Worm (Caenorhabditis elegans) whole organism, L4/young adult: Measurements from ENCODE around the gene Y37D8A.2.

Experiments
- W03F9.2 ChIP-seq: fragments of 150-350 bp; optimal IDR thresholded peaks from 2 replicates; lab custom pipeline; 2014; ENCODE audit warnings: missing biosample characterization, missing genetic modification characterization
- dao-5 ChIP-seq: sonication (generic microtip); optimal IDR thresholded peaks from 2 replicates; lab custom pipeline; 2016; ENCODE audit warnings: missing genotype, missing genetic modification characterization, moderate library complexity, missing compliant biosample characterization
- him-1 ChIP-seq: sonication (generic microtip); optimal IDR thresholded peaks from 2 replicates; lab custom pipeline; 2016; ENCODE audit warnings: missing genotype, missing genetic modification reagents, missing genetic modification characterization, missing compliant biosample characterization

Gene Y37D8A.2

ce11 chrIII:12848981-12849589 lies 29.1 kb downstream of the Y37D8A.2 start:
- TF ChIP-seq W03F9.2 (tag; lab: Kevin White, UChicago), result no peak
- TF ChIP-seq dao-5 (tag; lab: Kevin White, UChicago), result no peak
- TF ChIP-seq him-1 (tag; lab: Kevin White, UChicago), result no peak

ce11 chrIII:12849691-12850090 lies 29.7 kb downstream of the Y37D8A.2 start:
- TF ChIP-seq W03F9.2 (tag; lab: Kevin White, UChicago) (no peak), him-1 (tag; lab: Kevin White, UChicago) (no peak), dao-5 (tag; lab: Kevin White, UChicago) (no peak)

ce11 chrIII:12851034-12851433 lies 31.0 kb downstream of the Y37D8A.2 start:
- TF ChIP-seq dao-5 (tag; lab: Kevin White, UChicago) (no peak), W03F9.2 (tag; lab: Kevin White, UChicago) (no peak), him-1 (tag; lab: Kevin White, UChicago) (no peak)

ce11 chrIII:12855394-12855793 lies 35.4 kb downstream of the Y37D8A.2 start, which contains the start of gene Y37D8A.5:
Y37D8A.5 (minus strand) TSS chrIII:12855494.
- TF ChIP-seq him-1 (tag; lab: Kevin White, UChicago) (no peak), dao-5 (tag; lab: Kevin White, UChicago) (no peak), W03F9.2 (tag; lab: Kevin White, UChicago) (no peak)

- TF ChIP-seq dao-5 (tag; lab: Kevin White, UChicago) (no peak), him-1 (tag; lab: Kevin White, UChicago) (no peak), W03F9.2 (tag; lab: Kevin White, UChicago) (no peak)
These were observed 36.6 kb downstream of the Y37D8A.2 start, which contains the start of gene Y37D8A.26 for ce11 chrIII:12856628-12857027. Y37D8A.26 (minus strand) TSS chrIII:12856728.

- TF ChIP-seq dao-5 (tag; lab: Kevin White, UChicago) (no peak), W03F9.2 (tag; lab: Kevin White, UChicago) (no peak), him-1 (tag; lab: Kevin White, UChicago) (no peak)
These were observed 40.1 kb downstream of the Y37D8A.2 start for ce11 chrIII:12860119-12860518.

- TF ChIP-seq dao-5 (tag; lab: Kevin White, UChicago) (no peak), him-1 (tag; lab: Kevin White, UChicago) (no peak), W03F9.2 (tag; lab: Kevin White, UChicago) (no peak)
These were observed 44.7 kb downstream of the Y37D8A.2 start, which contains the start of gene Y37D8A.8 for ce11 chrIII:12864648-12865047. Y37D8A.8 (plus strand) TSS chrIII:12864948.

- TF ChIP-seq W03F9.2 (tag; lab: Kevin White, UChicago), result no peak
- TF ChIP-seq him-1 (tag; lab: Kevin White, UChicago), result no peak
- no peak for TF ChIP-seq dao-5 (tag; lab: Kevin White, UChicago)
These were observed 50.2 kb downstream of the Y37D8A.2 start, which contains the start of gene Y37D8A.6 for ce11 chrIII:12870060-12870696. Y37D8A.6 (minus strand) TSS chrIII:12870297.

ce11 chrIII:12874606-12875066 lies 54.6 kb downstream of the Y37D8A.2 start, which contains the start of the genes mrg-1 and spcs-2:
mrg-1 (minus strand) TSS chrIII:12874656.
spcs-2 (plus strand) TSS chrIII:12875031.
- peak; percentile 94 for TF ChIP-seq W03F9.2 (tag; lab: Kevin White, UChicago)
- peak; percentile 59 for TF ChIP-seq him-1 (tag; lab: Kevin White, UChicago)
- no peak for TF ChIP-seq dao-5 (tag; lab: Kevin White, UChicago)
